Fruit fly (Drosophila melanogaster): ENCODE measurements around the gene CG6576.

DNA sequence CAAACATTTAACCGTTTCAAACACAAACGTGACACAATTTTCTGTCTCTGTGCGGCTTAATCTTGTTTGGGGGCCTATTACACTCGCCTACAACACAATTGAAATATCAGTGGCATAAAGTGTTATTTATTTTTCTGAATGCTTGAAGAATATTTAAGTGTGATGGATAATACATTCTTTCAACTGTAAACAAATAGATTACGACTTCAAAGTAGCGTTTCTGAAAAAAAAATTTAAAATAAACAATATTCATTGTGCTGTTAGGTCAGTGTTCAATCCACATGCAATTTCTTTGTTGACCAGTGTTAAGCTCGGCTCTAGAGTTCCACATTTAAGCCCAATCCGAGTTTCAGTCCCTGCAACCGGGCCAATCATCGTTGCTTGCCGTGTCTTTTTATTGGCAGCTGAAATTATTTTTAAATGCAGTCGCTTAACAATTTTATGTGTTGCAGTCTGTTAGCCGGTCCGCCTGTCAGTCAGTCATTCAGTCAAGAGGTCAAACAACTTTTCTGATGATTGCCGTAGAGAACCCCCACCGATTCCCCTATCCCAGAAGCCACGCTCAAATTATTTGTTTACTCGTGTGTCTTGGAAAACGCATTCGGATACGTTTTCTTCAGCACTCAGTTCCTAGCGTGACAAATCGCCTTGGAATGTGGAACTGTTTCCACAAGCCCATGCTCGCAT lies 17.4 kb downstream of the CG6576 start:
- TF ChIP-seq ttk (optimal IDR thresholded peaks at IDR 0.05) (no peak), insv (optimal IDR thresholded peaks at IDR 0.05) (no peak), psq (optimal IDR thresholded peaks at IDR 0.05) (no peak), Sin3A (optimal IDR thresholded peaks at IDR 0.05) (no peak)

All from Kc167 (cell line).